Fruit fly (Drosophila melanogaster) whole organism, embryonic: ENCODE data around the gene CG5235.

Experiments
- CG10565 ChIP-seq: fragments of 200-800 bp; sonication (Bioruptor generic); optimal IDR thresholded peaks from 3 replicates; lab custom pipeline; 2016; ENCODE audit warnings: missing biosample characterization, mild to moderate bottlenecking, missing genetic modification characterization
- CG12104 ChIP-seq: fragments of 200-800 bp; sonication (Bioruptor generic); optimal IDR thresholded peaks from 3 replicates; lab custom pipeline; 2016; ENCODE audit warnings: missing biosample characterization, missing genetic modification characterization
- CG12659 ChIP-seq: fragments of 200-800 bp; sonication (Bioruptor generic); optimal IDR thresholded peaks from 3 replicates; lab custom pipeline; 2017; ENCODE audit warnings: mild to moderate bottlenecking, missing biosample characterization, missing genetic modification reagents, missing genetic modification characterization
- CG13624 ChIP-seq: fragments of 200-800 bp; sonication (Bioruptor generic); optimal IDR thresholded peaks from 2 replicates; lab custom pipeline; 2016; ENCODE audit warnings: missing biosample characterization, missing genetic modification characterization
- CG14014 ChIP-seq: fragments of 200-800 bp; sonication (Bioruptor generic); IDR thresholded peaks from 2 replicates; pipeline ENCODE4 v1.3.6; 2022; ENCODE audit warnings: missing biosample characterization, missing genetic modification characterization
- CG14860 ChIP-seq: fragments of 200-800 bp; sonication (Bioruptor generic); IDR thresholded peaks from 3 replicates; pipeline ENCODE4 v1.3.6; 2022; ENCODE audit warnings: missing biosample characterization, missing genetic modification characterization; ENCODE audit not compliant: partially characterized antibody
- CG15696 ChIP-seq: fragments of 200-800 bp; sonication (Bioruptor generic); optimal IDR thresholded peaks from 2 replicates; lab custom pipeline; 2019; ENCODE audit warnings: missing biosample characterization, mild to moderate bottlenecking, missing genetic modification characterization, moderate library complexity
- CG1602 ChIP-seq: fragments of 200-800 bp; sonication (Bioruptor generic); optimal IDR thresholded peaks from 3 replicates; lab custom pipeline; 2016; ENCODE audit warnings: missing biosample characterization, missing genetic modification characterization
- CG18619 ChIP-seq: fragments of 200-800 bp; sonication (Bioruptor generic); optimal IDR thresholded peaks from 3 replicates; lab custom pipeline; 2017; ENCODE audit warnings: missing biosample characterization, mild to moderate bottlenecking, missing genetic modification characterization
- CG18764 ChIP-seq: fragments of 200-800 bp; sonication (Bioruptor generic); optimal IDR thresholded peaks from 3 replicates; lab custom pipeline; 2016; ENCODE audit warnings: missing biosample characterization, missing genetic modification characterization
- CG2116 ChIP-seq: fragments of 200-800 bp; sonication (Bioruptor generic); optimal IDR thresholded peaks from 3 replicates; lab custom pipeline; 2018; ENCODE audit warnings: missing biosample characterization, mild to moderate bottlenecking, missing genetic modification characterization
- CG31365 ChIP-seq: fragments of 200-800 bp; sonication (Bioruptor generic); optimal IDR thresholded peaks from 2 replicates; lab custom pipeline; 2018; ENCODE audit warnings: missing biosample characterization, mild to moderate bottlenecking, missing genetic modification characterization
- CG34224 ChIP-seq: fragments of 200-800 bp; sonication (Bioruptor generic); IDR thresholded peaks from 3 replicates; pipeline ENCODE4 v1.3.6; 2022; ENCODE audit warnings: missing biosample characterization, missing genetic modification characterization; ENCODE audit not compliant: partially characterized antibody
- CG34376 ChIP-seq: fragments of 200-800 bp; sonication (Bioruptor generic); optimal IDR thresholded peaks from 2 replicates; lab custom pipeline; 2018; ENCODE audit warnings: missing biosample characterization, mild to moderate bottlenecking, missing genetic modification characterization
- CG43689 ChIP-seq: fragments of 200-800 bp; sonication (Bioruptor generic); IDR thresholded peaks from 2 replicates; pipeline ENCODE4 v1.3.6; 2022; ENCODE audit warnings: missing biosample characterization, missing genetic modification characterization
- CG4617 ChIP-seq: fragments of 200-800 bp; sonication (Bioruptor generic); optimal IDR thresholded peaks from 3 replicates; lab custom pipeline; 2016; ENCODE audit warnings: missing biosample characterization, missing genetic modification characterization, borderline replicate concordance
- CG4854 ChIP-seq: fragments of 200-800 bp; sonication (Bioruptor generic); optimal IDR thresholded peaks from 2 replicates; lab custom pipeline; 2016; ENCODE audit warnings: missing biosample characterization, missing genetic modification characterization, inconsistent platforms
- CG6689 ChIP-seq: fragments of 200-800 bp; sonication (Bioruptor generic); IDR thresholded peaks from 2 replicates; pipeline ENCODE4 v1.3.6; 2022; ENCODE audit warnings: missing biosample characterization, missing genetic modification characterization
- CG6791 ChIP-seq: fragments of 200-800 bp; sonication (Bioruptor generic); IDR thresholded peaks from 3 replicates; pipeline ENCODE4 v1.3.6; 2022; ENCODE audit warnings: missing biosample characterization, missing genetic modification characterization; ENCODE audit not compliant: partially characterized antibody
- CG7271 ChIP-seq: fragments of 200-800 bp; sonication (Bioruptor generic); optimal IDR thresholded peaks from 2 replicates; lab custom pipeline; 2018; ENCODE audit warnings: missing biosample characterization, mild to moderate bottlenecking, missing genetic modification characterization, moderate library complexity
- CG7556 ChIP-seq: fragments of 200-800 bp; sonication (Bioruptor generic); optimal IDR thresholded peaks from 2 replicates; lab custom pipeline; 2017; ENCODE audit warnings: missing biosample characterization, mild to moderate bottlenecking, missing genetic modification characterization
- CG7745 ChIP-seq: fragments of 200-800 bp; sonication (Bioruptor generic); optimal IDR thresholded peaks from 2 replicates; lab custom pipeline; 2018; ENCODE audit warnings: missing biosample characterization, mild to moderate bottlenecking, missing genetic modification characterization, moderate library complexity
- CG7928 ChIP-seq: fragments of 200-800 bp; sonication (Bioruptor generic); optimal IDR thresholded peaks from 2 replicates; lab custom pipeline; 2017; ENCODE audit warnings: missing biosample characterization, mild to moderate bottlenecking, missing genetic modification characterization
- CG8944 ChIP-seq: fragments of 200-800 bp; sonication (Bioruptor generic); optimal IDR thresholded peaks from 3 replicates; lab custom pipeline; 2016; ENCODE audit warnings: missing biosample characterization, missing genetic modification characterization
- Chrac-16 ChIP-seq: fragments of 200-800 bp; sonication (Bioruptor generic); optimal IDR thresholded peaks from 3 replicates; lab custom pipeline; 2016; ENCODE audit warnings: missing biosample characterization, missing genetic modification characterization
- Dad ChIP-seq: fragments of 200-800 bp; sonication (Bioruptor generic); optimal IDR thresholded peaks from 3 replicates; lab custom pipeline; 2016; ENCODE audit warnings: missing biosample characterization, missing genetic modification characterization
- Dp ChIP-seq: fragments of 200-800 bp; sonication (Bioruptor generic); optimal IDR thresholded peaks from 2 replicates; lab custom pipeline; 2018; ENCODE audit warnings: missing biosample characterization, mild to moderate bottlenecking, missing genetic modification characterization, moderate library complexity
- Eip74EF ChIP-seq, 2 experiments: fragments of 200-800 bp in 1 of 2; fragments of >200 bp in 1 of 2; sonication (Bioruptor generic) in 1 of 2; optimal IDR thresholded peaks; 2 replicates each; lab custom pipeline; 2017 to 2019; ENCODE audit warnings: missing biosample characterization in 2 of 2, missing genetic modification characterization in 2 of 2, mild to moderate bottlenecking in 1 of 2, moderate library complexity in 1 of 2
- Fer2 ChIP-seq: fragments of 200-800 bp; sonication (Bioruptor generic); optimal IDR thresholded peaks from 2 replicates; lab custom pipeline; 2018; ENCODE audit warnings: missing biosample characterization, mild to moderate bottlenecking, missing genetic modification characterization, moderate library complexity
- NC2β ChIP-seq: fragments of 200-800 bp; sonication (Bioruptor generic); optimal IDR thresholded peaks from 2 replicates; lab custom pipeline; 2016; ENCODE audit warnings: missing biosample characterization, missing genetic modification characterization
- Side ChIP-seq: fragments of 200-800 bp; sonication (Bioruptor generic); optimal IDR thresholded peaks from 2 replicates; lab custom pipeline; 2016; ENCODE audit warnings: missing biosample characterization, missing genetic modification characterization
- Taf1 ChIP-seq: fragments of 200-800 bp; sonication (Bioruptor generic); IDR thresholded peaks from 2 replicates; pipeline ENCODE4 v1.3.6; 2022; ENCODE audit warnings: missing biosample characterization, missing genetic modification characterization
- bsh ChIP-seq, 2 experiments: fragments of 200-800 bp; sonication (Bioruptor generic); optimal IDR thresholded peaks; 2 replicates each; lab custom pipeline; 2017 to 2018; ENCODE audit warnings: mild to moderate bottlenecking in 2 of 2, missing biosample characterization in 2 of 2, missing genetic modification characterization in 2 of 2, moderate library complexity in 1 of 2
- esg ChIP-seq: fragments of 200-800 bp; sonication (Bioruptor generic); conservative IDR thresholded peaks from 2 replicates; pipeline ENCODE4 v1.3.6; 2022; ENCODE audit warnings: missing biosample characterization, missing genetic modification characterization
- ewg ChIP-seq: fragments of 200-800 bp; sonication (Bioruptor generic); optimal IDR thresholded peaks from 3 replicates; lab custom pipeline; 2017; ENCODE audit warnings: mild to moderate bottlenecking, missing biosample characterization, missing genetic modification reagents, missing genetic modification characterization
- fru ChIP-seq: fragments of >200 bp; optimal IDR thresholded peaks from 2 replicates; lab custom pipeline; 2017
- gcm2 ChIP-seq: fragments of 200-800 bp; sonication (Bioruptor generic); optimal IDR thresholded peaks from 2 replicates; lab custom pipeline; 2016; ENCODE audit warnings: missing biosample characterization, missing genetic modification characterization
- grn ChIP-seq: fragments of 200-800 bp; sonication (Bioruptor generic); optimal IDR thresholded peaks from 3 replicates; lab custom pipeline; 2017; ENCODE audit warnings: missing biosample characterization, missing genetic modification characterization
- hb ChIP-seq: fragments of 200-800 bp; sonication (Bioruptor generic); IDR thresholded peaks from 3 replicates; pipeline ENCODE4 v1.3.6; 2022; ENCODE audit warnings: missing biosample characterization, missing genetic modification characterization; ENCODE audit not compliant: partially characterized antibody
- hkb ChIP-seq, 2 experiments: fragments of 200-800 bp in 1 of 2; fragments of >200 bp in 1 of 2; sonication (Bioruptor generic) in 1 of 2; IDR thresholded peaks in 1 of 2; optimal IDR thresholded peaks in 1 of 2; 2 replicates each; pipeline versions ENCODE4 v1.3.6 to Lab custom; 2017 to 2022; ENCODE audit warnings: missing biosample characterization in 1 of 2, missing genetic modification characterization in 1 of 2
- insv ChIP-seq, 2 experiments: fragments of 200-800 bp; sonication (Bioruptor generic); optimal IDR thresholded peaks; 3 replicates each; lab custom pipeline; 2016 to 2018; ENCODE audit warnings: missing biosample characterization in 2 of 2, missing genetic modification characterization in 2 of 2
- odd ChIP-seq: fragments of 200-800 bp; sonication (Bioruptor generic); optimal IDR thresholded peaks from 2 replicates; lab custom pipeline; 2017; ENCODE audit warnings: missing biosample characterization, mild to moderate bottlenecking, missing genetic modification characterization
- pho ChIP-seq: fragments of 200-800 bp; sonication (Bioruptor generic); optimal IDR thresholded peaks from 2 replicates; lab custom pipeline; 2016; ENCODE audit warnings: missing biosample characterization, missing genetic modification characterization
- sc ChIP-seq, 3 experiments: fragments of >200 bp in 2 of 3; fragments of 200-800 bp in 1 of 3; sonication (Bioruptor generic) in 1 of 3; optimal IDR thresholded peaks; 2 replicates in 2 of 3; 3 replicates in 1 of 3; lab custom pipeline; 2017; ENCODE audit warnings: mild to moderate bottlenecking in 1 of 3, missing biosample characterization in 1 of 3, missing genetic modification characterization in 1 of 3, missing genetic modification reagents in 1 of 3
- sug ChIP-seq: fragments of 200-800 bp; optimal IDR thresholded peaks from 2 replicates; lab custom pipeline; 2019; ENCODE audit warnings: missing biosample characterization, mild to moderate bottlenecking, missing genetic modification characterization, moderate library complexity
- trh ChIP-seq: fragments of 200-800 bp; sonication (Bioruptor generic); optimal IDR thresholded peaks from 2 replicates; lab custom pipeline; 2016; ENCODE audit warnings: missing biosample characterization, missing genetic modification characterization
- tup ChIP-seq: fragments of 200-800 bp; sonication (Bioruptor generic); optimal IDR thresholded peaks from 2 replicates; lab custom pipeline; 2016; ENCODE audit warnings: missing biosample characterization, mild to moderate bottlenecking, missing genetic modification characterization, moderate library complexity
- tx ChIP-seq: fragments of 200-800 bp; sonication (Bioruptor generic); optimal IDR thresholded peaks from 2 replicates; lab custom pipeline; 2016; ENCODE audit warnings: missing biosample characterization, missing genetic modification characterization

CG5235 gene

dm6 chr3L:16128481-16128972 lies 38.3 kb upstream of the CG5235 start, which contains the start of gene Pgm1:
Pgm1 (minus strand) TSS chr3L:16128531.
- peak; percentile 37; the same call in 1 of the 2 replicates for TF ChIP-seq Taf1 (GFP tag; lab: Robert Waterston, UW)
- peak in 1 of 2 experiments; percentile 81 for TF ChIP-seq bsh (GFP tag; optimal IDR thresholded peaks at IDR 0.05; lab: Kevin White, UChicago)
- no peak for TF ChIP-seq CG6791
- TF ChIP-seq CG7556 (GFP tag; lab: Kevin White, UChicago) = peak; percentile 74
- TF ChIP-seq CG4854 (GFP tag; lab: Kevin White, UChicago) = peak; percentile 72
- peak; percentile 86 for TF ChIP-seq pho (GFP tag; lab: Kevin White, UChicago)
- TF ChIP-seq CG2116 (GFP tag; lab: Kevin White, UChicago) = no peak
- no peak for TF ChIP-seq fru (lab: Kevin White, UChicago)
- peak; percentile 59 for TF ChIP-seq hkb (optimal IDR thresholded peaks at IDR 0.05; lab: Kevin White, UChicago)
- peak; percentile 73 for TF ChIP-seq hkb (GFP tag; IDR thresholded peaks at IDR 0.05; lab: Robert Waterston, UW)
- TF ChIP-seq Dad (GFP tag; lab: Kevin White, UChicago) = peak; percentile 81
- TF ChIP-seq CG15696 (tag; lab: Kevin White, UChicago) = peak; percentile 41
- TF ChIP-seq sc (optimal IDR thresholded peaks at IDR 0.05; lab: Kevin White, UChicago) = no peak
- peak; percentile 50 for TF ChIP-seq sc (GFP tag; optimal IDR thresholded peaks at IDR 0.05; lab: Kevin White, UChicago)
- TF ChIP-seq trh (GFP tag; lab: Kevin White, UChicago) = peak; percentile 51
- peak; percentile 93 for TF ChIP-seq CG8944 (GFP tag; lab: Kevin White, UChicago)
- no peak for TF ChIP-seq CG43689
- TF ChIP-seq CG34376 (GFP tag; lab: Kevin White, UChicago) = peak; percentile 98
- peak; percentile 85 for TF ChIP-seq NC2β (GFP tag; lab: Kevin White, UChicago)
- peak; percentile 84 for TF ChIP-seq CG4617 (GFP tag; lab: Kevin White, UChicago)
- TF ChIP-seq hb (GFP tag; lab: Robert Waterston, UW) = no peak
- peak; percentile 87 for TF ChIP-seq gcm2 (GFP tag; lab: Kevin White, UChicago)
- TF ChIP-seq Dp = no peak
- peak; percentile 10 for TF ChIP-seq CG10565
- peak in 1 of 2 experiments; percentile 35 for TF ChIP-seq insv (GFP tag; optimal IDR thresholded peaks at IDR 0.05; lab: Kevin White, UChicago)
- peak; percentile 74 for TF ChIP-seq CG18764 (GFP tag; lab: Kevin White, UChicago)
- peak; percentile 94 for TF ChIP-seq Side (GFP tag; lab: Kevin White, UChicago)
- peak; percentile 81 for TF ChIP-seq CG18619 (GFP tag; lab: Kevin White, UChicago)
- TF ChIP-seq CG12104 (GFP tag; lab: Kevin White, UChicago) = peak; percentile 22
- TF ChIP-seq CG13624 (GFP tag; lab: Kevin White, UChicago) = peak; percentile 92
- TF ChIP-seq CG14014 (GFP tag; lab: Robert Waterston, UW) = peak; percentile 76
- no peak for TF ChIP-seq CG7745
- peak; percentile 59 for TF ChIP-seq CG6689
- peak; percentile 64 for TF ChIP-seq Fer2 (tag; lab: Kevin White, UChicago)
- TF ChIP-seq Chrac-16 (GFP tag; lab: Kevin White, UChicago) = peak; percentile 81
- TF ChIP-seq CG12659 (GFP tag; lab: Kevin White, UChicago) = peak; percentile 87
- peak; percentile 90 for TF ChIP-seq sug (tag; lab: Kevin White, UChicago)
- TF ChIP-seq CG14860 (GFP tag; lab: Robert Waterston, UW) = no peak
- TF ChIP-seq esg (GFP tag; lab: Robert Waterston, UW) = peak; percentile 78
- 0 out of 3 replicates have a peak, but pooled peaks have one; percentile 31 for TF ChIP-seq CG34224
- TF ChIP-seq CG7928 (GFP tag; lab: Kevin White, UChicago) = no peak
- no peak for TF ChIP-seq CG7271 (tag; lab: Kevin White, UChicago)
- no peak for TF ChIP-seq odd (GFP tag; lab: Kevin White, UChicago)
- peak; percentile 72 for TF ChIP-seq CG31365 (tag; lab: Kevin White, UChicago)
- peak; percentile 74 for TF ChIP-seq tup
- peak; percentile 73 for TF ChIP-seq CG1602 (GFP tag; lab: Kevin White, UChicago)
- peak in 1 of 2 experiments; percentile 82 for TF ChIP-seq Eip74EF (GFP tag; optimal IDR thresholded peaks at IDR 0.05; lab: Kevin White, UChicago)
- peak; percentile 96 for TF ChIP-seq grn (GFP tag; lab: Kevin White, UChicago)
- TF ChIP-seq tx (GFP tag; lab: Kevin White, UChicago) = peak; percentile 88
- TF ChIP-seq ewg (GFP tag; lab: Kevin White, UChicago) = peak; percentile 44
